Fruit fly (Drosophila melanogaster) whole organism, pupa: ENCODE measurements around the gene CG32066.

Experiments
- CG10348 ChIP-seq: fragments of 200-800 bp; sonication (Bioruptor generic); IDR thresholded peaks from 2 replicates; pipeline ENCODE4 v1.3.6; 2022; ENCODE audit warnings: missing biosample characterization, missing genetic modification characterization
- CG12605 ChIP-seq: fragments of 200-800 bp; sonication (Bioruptor generic); IDR thresholded peaks from 2 replicates; pipeline ENCODE4 v1.3.6; 2022; ENCODE audit warnings: missing biosample characterization, missing genetic modification characterization
- CG13204 ChIP-seq: fragments of 200-800 bp; sonication (Bioruptor generic); optimal IDR thresholded peaks from 2 replicates; lab custom pipeline; 2018; ENCODE audit warnings: missing biosample characterization, mild to moderate bottlenecking, missing genetic modification characterization, moderate library complexity
- CG14655 ChIP-seq: fragments of 200-800 bp; sonication (Bioruptor generic); optimal IDR thresholded peaks from 3 replicates; lab custom pipeline; 2017; ENCODE audit warnings: mild to moderate bottlenecking, missing biosample characterization, missing genetic modification reagents, missing genetic modification characterization
- CG15710 ChIP-seq: fragments of 200-800 bp; sonication (Bioruptor generic); optimal IDR thresholded peaks from 2 replicates; lab custom pipeline; 2018; ENCODE audit warnings: missing biosample characterization, mild to moderate bottlenecking, missing genetic modification characterization, moderate library complexity
- CG17806 ChIP-seq: fragments of 200-800 bp; sonication (Bioruptor generic); optimal IDR thresholded peaks from 2 replicates; lab custom pipeline; 2018; ENCODE audit warnings: missing biosample characterization, mild to moderate bottlenecking, missing genetic modification characterization, moderate library complexity
- CG32121 ChIP-seq: fragments of 200-800 bp; sonication (Bioruptor generic); IDR thresholded peaks from 2 replicates; pipeline ENCODE4 v1.3.6; 2022; ENCODE audit warnings: missing biosample characterization, missing genetic modification characterization
- CG34367 ChIP-seq: fragments of 200-800 bp; sonication (Bioruptor generic); optimal IDR thresholded peaks from 2 replicates; lab custom pipeline; 2018; ENCODE audit warnings: missing biosample characterization, mild to moderate bottlenecking, missing genetic modification characterization
- CG8301 ChIP-seq: fragments of 200-800 bp; sonication (Bioruptor generic); optimal IDR thresholded peaks from 2 replicates; lab custom pipeline; 2018; ENCODE audit warnings: missing biosample characterization, mild to moderate bottlenecking, missing genetic modification characterization
- CG9948 ChIP-seq: fragments of 200-800 bp; sonication (Bioruptor generic); optimal IDR thresholded peaks from 2 replicates; lab custom pipeline; 2018; ENCODE audit warnings: missing biosample characterization, mild to moderate bottlenecking, missing genetic modification characterization, moderate library complexity

dm6 chr3L:10654439-10654838, 6.4 kb downstream of the CG32066 start:
- TF ChIP-seq CG15710 (tag; lab: Kevin White, UChicago), result no peak
- TF ChIP-seq CG14655, result no peak
- TF ChIP-seq CG17806 (tag; lab: Kevin White, UChicago), result no peak
- no peak for TF ChIP-seq CG34367
- no peak for TF ChIP-seq CG9948 (tag; lab: Kevin White, UChicago)
- no peak for TF ChIP-seq CG13204 (GFP tag; lab: Kevin White, UChicago)
- TF ChIP-seq CG10348 (GFP tag; lab: Robert Waterston, UW), result no peak
- no peak for TF ChIP-seq CG32121 (GFP tag; lab: Robert Waterston, UW)
- no peak for TF ChIP-seq CG8301
- TF ChIP-seq CG12605 (GFP tag; lab: Robert Waterston, UW), result no peak
